ENCODE assay signal across 1 fruit fly cellular context in the genomic region with DNA sequence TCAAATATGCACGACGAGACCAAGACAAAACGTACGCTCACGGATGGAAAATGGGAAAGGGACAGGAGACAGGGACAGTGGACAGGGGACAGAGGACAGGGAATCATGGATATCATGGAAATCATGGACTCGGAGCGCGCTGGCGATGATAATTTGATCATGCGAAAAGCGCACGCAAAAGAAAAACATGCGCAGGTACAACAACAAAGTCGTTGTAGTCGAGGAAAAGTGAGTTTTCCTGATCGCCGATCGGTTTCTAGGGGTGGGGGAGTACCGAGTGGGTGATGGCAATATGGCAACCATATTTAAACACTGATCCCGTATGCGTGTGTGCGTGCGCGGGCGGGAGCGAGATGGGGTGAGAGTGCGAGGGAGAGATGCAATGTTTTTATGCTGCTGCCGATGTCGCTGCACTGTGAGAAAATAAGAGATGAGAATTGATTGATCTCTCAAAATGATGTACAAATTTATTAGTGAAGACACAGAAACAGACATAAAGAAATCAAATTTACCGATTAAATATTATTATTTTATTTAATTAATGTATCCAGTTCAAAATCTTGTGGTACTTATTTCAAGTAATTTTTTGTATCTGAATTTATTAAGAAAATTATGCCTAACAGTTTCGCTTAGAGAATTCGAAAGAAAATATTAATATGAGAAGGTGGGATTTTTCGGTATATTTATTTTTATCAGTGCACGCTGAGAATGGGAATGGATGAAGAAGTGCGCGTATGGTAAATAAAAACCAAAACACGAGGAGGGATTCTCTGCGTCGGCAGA.
TF ChIP-seq lines count a peak whose summit lies in the region.

No protein-coding gene starts in this region.

TF ChIP-seq in whole organism, embryonic, 481 proteins besides CTCF, POLR2A, EP300 and RAD21 (continued from another document and continues in another):
- no peak for TF ChIP-seq wek (GFP tag; optimal IDR thresholded peaks at IDR 0.05; lab: Kevin White, UChicago)
- TF ChIP-seq Deaf1 (tag; optimal IDR thresholded peaks at IDR 0.05; lab: Kevin White, UChicago): peak; percentile 61
- TF ChIP-seq pzg (GFP tag; optimal IDR thresholded peaks at IDR 0.05; lab: Kevin White, UChicago): no peak
- no peak for TF ChIP-seq NK7.1 (GFP tag; optimal IDR thresholded peaks at IDR 0.05; lab: Kevin White, UChicago)
- peak; percentile 59 for TF ChIP-seq ind (GFP tag; optimal IDR thresholded peaks at IDR 0.05; lab: Kevin White, UChicago)
- peak; percentile 79 for TF ChIP-seq sqz (GFP tag; optimal IDR thresholded peaks at IDR 0.05; lab: Kevin White, UChicago)
- no peak for TF ChIP-seq Scr (GFP tag; IDR thresholded peaks at IDR 0.05; lab: Robert Waterston, UW; ENCODE audit: partially characterized antibody)
- peak; percentile 42 for TF ChIP-seq Fer3 (tag; optimal IDR thresholded peaks at IDR 0.05; lab: Kevin White, UChicago)
- TF ChIP-seq D (optimal IDR thresholded peaks at IDR 0.05; lab: Kevin White, UChicago): no peak
- peak; percentile 96 for TF ChIP-seq D (GFP tag; optimal IDR thresholded peaks at IDR 0.05; lab: Kevin White, UChicago)
- peak; percentile 28 for TF ChIP-seq CG10543 (GFP tag; optimal IDR thresholded peaks at IDR 0.05; lab: Kevin White, UChicago)
- TF ChIP-seq Myb (GFP tag; optimal IDR thresholded peaks at IDR 0.05; lab: Kevin White, UChicago): no peak
- TF ChIP-seq zfh1 (GFP tag; IDR thresholded peaks at IDR 0.05; lab: Robert Waterston, UW): peak; percentile 80; the same call in 2 of the 3 replicates
- peak; percentile 77 for TF ChIP-seq CG8359 (GFP tag; optimal IDR thresholded peaks at IDR 0.05; lab: Kevin White, UChicago; ENCODE audit: borderline replicate concordance)
- TF ChIP-seq pnt (GFP tag; optimal IDR thresholded peaks at IDR 0.05; lab: Kevin White, UChicago): no peak
- TF ChIP-seq Antp (GFP tag; optimal IDR thresholded peaks at IDR 0.05; lab: Kevin White, UChicago): no peak
- TF ChIP-seq org-1 (GFP tag; optimal IDR thresholded peaks at IDR 0.05; lab: Kevin White, UChicago): peak; percentile 79
- no peak for TF ChIP-seq chinmo (GFP tag; IDR thresholded peaks at IDR 0.05; lab: Robert Waterston, UW; ENCODE audit: partially characterized antibody)
- no peak for TF ChIP-seq CG12744 (GFP tag; optimal IDR thresholded peaks at IDR 0.05; lab: Kevin White, UChicago)
- no peak for TF ChIP-seq shn (GFP tag; optimal IDR thresholded peaks at IDR 0.05; lab: Kevin White, UChicago)
- TF ChIP-seq ci (GFP tag; IDR thresholded peaks at IDR 0.05; lab: Robert Waterston, UW): peak; percentile 62; the same call in 1 of the 3 replicates
- TF ChIP-seq Ada2b (GFP tag; IDR thresholded peaks at IDR 0.05; lab: Robert Waterston, UW): peak; percentile 65
- peak; percentile 69 for TF ChIP-seq gt (GFP tag; IDR thresholded peaks at IDR 0.05; lab: Robert Waterston, UW)
- no peak for TF ChIP-seq Poxn (GFP tag; IDR thresholded peaks at IDR 0.05; lab: Robert Waterston, UW)
- TF ChIP-seq klu (GFP tag; IDR thresholded peaks at IDR 0.05; lab: Robert Waterston, UW): 0 out of 2 replicates have a peak, but pooled peaks have one; percentile 24
- peak; percentile 75 for TF ChIP-seq Lhr (GFP tag; optimal IDR thresholded peaks at IDR 0.05; lab: Kevin White, UChicago)
- TF ChIP-seq lmd (GFP tag; IDR thresholded peaks at IDR 0.05; lab: Robert Waterston, UW): peak; percentile 69
- TF ChIP-seq nmo (GFP tag; optimal IDR thresholded peaks at IDR 0.05; lab: Kevin White, UChicago): peak; percentile 92
- peak in 1 of 2 experiments; percentile 73 for TF ChIP-seq Eip74EF (GFP tag; optimal IDR thresholded peaks at IDR 0.05; lab: Kevin White, UChicago)
- TF ChIP-seq CG7839 (tag; optimal IDR thresholded peaks at IDR 0.05; lab: Kevin White, UChicago): peak; percentile 88
- TF ChIP-seq wor (GFP tag; IDR thresholded peaks at IDR 0.05; lab: Robert Waterston, UW): peak; percentile 76
- TF ChIP-seq lov (optimal IDR thresholded peaks at IDR 0.05; lab: Kevin White, UChicago): no peak
- TF ChIP-seq lov (GFP tag; IDR thresholded peaks at IDR 0.05; lab: Robert Waterston, UW): peak; percentile 75; the same call in 2 of the 3 replicates
- TF ChIP-seq CG7372 (GFP tag; IDR thresholded peaks at IDR 0.05; lab: Robert Waterston, UW): peak; percentile 37; the same call in 1 of the 2 replicates
- TF ChIP-seq Bdp1 (GFP tag; optimal IDR thresholded peaks at IDR 0.05; lab: Kevin White, UChicago): no peak
- TF ChIP-seq CG2678 (tag; optimal IDR thresholded peaks at IDR 0.05; lab: Kevin White, UChicago): peak; percentile 87
- TF ChIP-seq sr (GFP tag; IDR thresholded peaks at IDR 0.05; lab: Robert Waterston, UW): peak; percentile 53; the same call in 1 of the 3 replicates
- peak; percentile 69 for TF ChIP-seq CG10431 (GFP tag; optimal IDR thresholded peaks at IDR 0.05; lab: Kevin White, UChicago)
- peak; percentile 79 for TF ChIP-seq CG17359 (tag; optimal IDR thresholded peaks at IDR 0.05; lab: Kevin White, UChicago)
- TF ChIP-seq dmrt11E (tag; optimal IDR thresholded peaks at IDR 0.05; lab: Kevin White, UChicago): peak; percentile 99
- peak; percentile 89 for TF ChIP-seq CG30403 (GFP tag; optimal IDR thresholded peaks at IDR 0.05; lab: Kevin White, UChicago)
- TF ChIP-seq fu2 (GFP tag; optimal IDR thresholded peaks at IDR 0.05; lab: Kevin White, UChicago): no peak
- TF ChIP-seq ro (GFP tag; IDR thresholded peaks at IDR 0.05; lab: Robert Waterston, UW): peak; percentile 70; the same call in 1 of the 2 replicates
- peak; percentile 15 for TF ChIP-seq CG1647 (GFP tag; optimal IDR thresholded peaks at IDR 0.05; lab: Kevin White, UChicago)
- no peak for TF ChIP-seq nerfin-2 (GFP tag; IDR thresholded peaks at IDR 0.05; lab: Robert Waterston, UW; ENCODE audit: partially characterized antibody)
- no peak for TF ChIP-seq CG4854 (GFP tag; optimal IDR thresholded peaks at IDR 0.05; lab: Kevin White, UChicago)
- peak; percentile 83 for TF ChIP-seq Hr3 (GFP tag; optimal IDR thresholded peaks at IDR 0.05; lab: Kevin White, UChicago)
- peak; percentile 98 for TF ChIP-seq CG15696 (tag; optimal IDR thresholded peaks at IDR 0.05; lab: Kevin White, UChicago)
- peak; percentile 86 for TF ChIP-seq ac (GFP tag; optimal IDR thresholded peaks at IDR 0.05; lab: Kevin White, UChicago)
- TF ChIP-seq Dip2 (GFP tag; IDR thresholded peaks at IDR 0.05; lab: Robert Waterston, UW): no peak
- no peak for TF ChIP-seq luna (GFP tag; optimal IDR thresholded peaks at IDR 0.05; lab: Kevin White, UChicago)
- TF ChIP-seq CG15011 (GFP tag; optimal IDR thresholded peaks at IDR 0.05; lab: Kevin White, UChicago): peak; percentile 48
- TF ChIP-seq CG18476 (GFP tag; optimal IDR thresholded peaks at IDR 0.05; lab: Kevin White, UChicago): peak; percentile 61
- TF ChIP-seq CG13894 (tag; optimal IDR thresholded peaks at IDR 0.05; lab: Kevin White, UChicago): no peak
- peak; percentile 63 for TF ChIP-seq pros (GFP tag; optimal IDR thresholded peaks at IDR 0.05; lab: Kevin White, UChicago)
- TF ChIP-seq stwl (tag; optimal IDR thresholded peaks at IDR 0.05; lab: Kevin White, UChicago): peak; percentile 65
- no peak for TF ChIP-seq eyg (GFP tag; optimal IDR thresholded peaks at IDR 0.05; lab: Kevin White, UChicago)
- peak; percentile 28 to 54 for TF ChIP-seq Pdp1 (GFP tag; optimal IDR thresholded peaks at IDR 0.05; lab: Kevin White, UChicago)
- peak; percentile 60 for TF ChIP-seq Nf-YC (tag; optimal IDR thresholded peaks at IDR 0.05; lab: Kevin White, UChicago)
- TF ChIP-seq CG14667 (GFP tag; IDR thresholded peaks at IDR 0.05; lab: Robert Waterston, UW): peak; percentile 64
- peak; percentile 58; the same call in 1 of the 2 replicates for TF ChIP-seq ranshi (GFP tag; IDR thresholded peaks at IDR 0.05; lab: Robert Waterston, UW)
- TF ChIP-seq PHDP (tag; optimal IDR thresholded peaks at IDR 0.05; lab: Kevin White, UChicago): peak; percentile 78
- TF ChIP-seq tap (tag; optimal IDR thresholded peaks at IDR 0.05; lab: Kevin White, UChicago): peak; percentile 85
- peak; percentile 29 for TF ChIP-seq lilli (GFP tag; optimal IDR thresholded peaks at IDR 0.05; lab: Kevin White, UChicago)
- TF ChIP-seq z (GFP tag; IDR thresholded peaks at IDR 0.05; lab: Robert Waterston, UW): 0 out of 3 replicates have a peak, but pooled peaks have one; percentile 53
- TF ChIP-seq Sin3A (optimal IDR thresholded peaks at IDR 0.05; lab: Kevin White, UChicago): no peak
- TF ChIP-seq CG7987 (GFP tag; optimal IDR thresholded peaks at IDR 0.05; lab: Kevin White, UChicago): no peak
- peak; percentile 48 for TF ChIP-seq CG15073 (GFP tag; optimal IDR thresholded peaks at IDR 0.05; lab: Kevin White, UChicago)
- TF ChIP-seq grau (tag; optimal IDR thresholded peaks at IDR 0.05; lab: Kevin White, UChicago): peak; percentile 87
- TF ChIP-seq Sry-δ (GFP tag; optimal IDR thresholded peaks at IDR 0.05; lab: Kevin White, UChicago): no peak
- TF ChIP-seq CG11398 (GFP tag; optimal IDR thresholded peaks at IDR 0.05; lab: Kevin White, UChicago): no peak
- TF ChIP-seq pita (GFP tag; optimal IDR thresholded peaks at IDR 0.05; lab: Kevin White, UChicago): no peak
- peak; percentile 79 for TF ChIP-seq Abd-B (GFP tag; optimal IDR thresholded peaks at IDR 0.05; lab: Kevin White, UChicago)
- peak; percentile 54 for TF ChIP-seq CG1603 (tag; optimal IDR thresholded peaks at IDR 0.05; lab: Kevin White, UChicago)
- TF ChIP-seq usp (GFP tag; optimal IDR thresholded peaks at IDR 0.05; lab: Kevin White, UChicago): no peak
- no peak for TF ChIP-seq crol (GFP tag; IDR thresholded peaks at IDR 0.05; lab: Robert Waterston, UW)
- peak in 1 of 2 experiments; percentile 45 for TF ChIP-seq Trl (optimal IDR thresholded peaks at IDR 0.05; lab: Kevin White, UChicago)
- TF ChIP-seq Trl (GFP tag; optimal IDR thresholded peaks at IDR 0.05; lab: Kevin White, UChicago): no peak
- TF ChIP-seq Mad (GFP tag; optimal IDR thresholded peaks at IDR 0.05; lab: Kevin White, UChicago): no peak
- 0 out of 2 replicates have a peak, but pooled peaks have one; percentile 9 for TF ChIP-seq cas (GFP tag; IDR thresholded peaks at IDR 0.05; lab: Robert Waterston, UW)
- TF ChIP-seq hbn (GFP tag; IDR thresholded peaks at IDR 0.05; lab: Robert Waterston, UW; ENCODE audit: partially characterized antibody): no peak
- peak; percentile 81 for TF ChIP-seq fd102C (GFP tag; optimal IDR thresholded peaks at IDR 0.05; lab: Kevin White, UChicago)
- no peak; the same call in 1 of the 2 replicates for TF ChIP-seq CG11696 (GFP tag; IDR thresholded peaks at IDR 0.05; lab: Robert Waterston, UW)
- no peak for TF ChIP-seq gfzf (GFP tag; optimal IDR thresholded peaks at IDR 0.05; lab: Kevin White, UChicago)
- TF ChIP-seq tna (GFP tag; IDR thresholded peaks at IDR 0.05; lab: Robert Waterston, UW; ENCODE audit: partially characterized antibody): no peak
- TF ChIP-seq dpn (GFP tag; optimal IDR thresholded peaks at IDR 0.05; lab: Kevin White, UChicago): peak in 1 of 2 experiments; percentile 81
- 0 out of 3 replicates have a peak, but pooled peaks have one; percentile 49 for TF ChIP-seq CG11456 (GFP tag; IDR thresholded peaks at IDR 0.05; lab: Robert Waterston, UW)
- peak; percentile 79 for TF ChIP-seq Ptx1 (GFP tag; IDR thresholded peaks at IDR 0.05; lab: Robert Waterston, UW)
- TF ChIP-seq CG30020 (tag; optimal IDR thresholded peaks at IDR 0.05; lab: Kevin White, UChicago): peak; percentile 73
- TF ChIP-seq Oli (tag; optimal IDR thresholded peaks at IDR 0.05; lab: Kevin White, UChicago): peak; percentile 90
- TF ChIP-seq CG31441 (GFP tag; IDR thresholded peaks at IDR 0.05; lab: Robert Waterston, UW): peak; percentile 98
- no peak for TF ChIP-seq NFAT (GFP tag; IDR thresholded peaks at IDR 0.05; lab: Robert Waterston, UW)
- TF ChIP-seq dm (GFP tag; optimal IDR thresholded peaks at IDR 0.05; lab: Kevin White, UChicago): no peak
- TF ChIP-seq croc (GFP tag; conservative IDR thresholded peaks at IDR 0.05; lab: Robert Waterston, UW): peak; percentile 87
- TF ChIP-seq CG10267 (tag; optimal IDR thresholded peaks at IDR 0.05; lab: Kevin White, UChicago): peak; percentile 93
- peak; percentile 64 for TF ChIP-seq trh (GFP tag; optimal IDR thresholded peaks at IDR 0.05; lab: Kevin White, UChicago)
- peak; percentile 80 for TF ChIP-seq odd (GFP tag; optimal IDR thresholded peaks at IDR 0.05; lab: Kevin White, UChicago)
- peak; percentile 74 for TF ChIP-seq Vsx1 (GFP tag; optimal IDR thresholded peaks at IDR 0.05; lab: Kevin White, UChicago)
- peak in 1 of 2 experiments; percentile 85 for TF ChIP-seq Hr78 (GFP tag; optimal IDR thresholded peaks at IDR 0.05; lab: Kevin White, UChicago)
- peak; percentile 68; the same call in 1 of the 3 replicates for TF ChIP-seq ase (GFP tag; IDR thresholded peaks at IDR 0.05; lab: Robert Waterston, UW)
- no peak for TF ChIP-seq Doc2 (GFP tag; IDR thresholded peaks at IDR 0.05; lab: Robert Waterston, UW)
- peak; percentile 98 for TF ChIP-seq twi (tag; optimal IDR thresholded peaks at IDR 0.05; lab: Kevin White, UChicago)
- TF ChIP-seq CG15514 (GFP tag; optimal IDR thresholded peaks at IDR 0.05; lab: Kevin White, UChicago): no peak
- TF ChIP-seq Blimp-1 (GFP tag; optimal IDR thresholded peaks at IDR 0.05; lab: Kevin White, UChicago): peak; percentile 90
- peak; percentile 62 for TF ChIP-seq CG6654 (GFP tag; optimal IDR thresholded peaks at IDR 0.05; lab: Kevin White, UChicago)
- TF ChIP-seq ems (GFP tag; optimal IDR thresholded peaks at IDR 0.05; lab: Kevin White, UChicago): no peak
- peak; percentile 21; the same call in 1 of the 2 replicates for TF ChIP-seq chm (GFP tag; IDR thresholded peaks at IDR 0.05; lab: Robert Waterston, UW)
- TF ChIP-seq p53 (GFP tag; optimal IDR thresholded peaks at IDR 0.05; lab: Kevin White, UChicago): no peak
- no peak for TF ChIP-seq MESR4 (GFP tag; optimal IDR thresholded peaks at IDR 0.05; lab: Kevin White, UChicago)
- no peak for TF ChIP-seq crc (GFP tag; optimal IDR thresholded peaks at IDR 0.05; lab: Kevin White, UChicago)
- peak; percentile 77; the same call in 2 of the 3 replicates for TF ChIP-seq so (GFP tag; IDR thresholded peaks at IDR 0.05; lab: Robert Waterston, UW)
- no peak for TF ChIP-seq btn (GFP tag; optimal IDR thresholded peaks at IDR 0.05; lab: Kevin White, UChicago)
- TF ChIP-seq Ets65A (GFP tag; lab: Kevin White, UChicago): peak; percentile 54
- TF ChIP-seq sima (GFP tag; optimal IDR thresholded peaks at IDR 0.05; lab: Kevin White, UChicago): no peak
- TF ChIP-seq sc (optimal IDR thresholded peaks at IDR 0.05; lab: Kevin White, UChicago): no peak
- TF ChIP-seq sc (GFP tag; optimal IDR thresholded peaks at IDR 0.05; lab: Kevin White, UChicago): peak; percentile 93
- TF ChIP-seq CG3838 (GFP tag; optimal IDR thresholded peaks at IDR 0.05; lab: Kevin White, UChicago): no peak
- peak; percentile 39 for TF ChIP-seq CrebB (tag; optimal IDR thresholded peaks at IDR 0.05; lab: Kevin White, UChicago)
- TF ChIP-seq pho (GFP tag; optimal IDR thresholded peaks at IDR 0.05; lab: Kevin White, UChicago): no peak
- TF ChIP-seq CG9932 (GFP tag; IDR thresholded peaks at IDR 0.05; lab: Robert Waterston, UW): no peak
- TF ChIP-seq CG18262 (tag; optimal IDR thresholded peaks at IDR 0.05; lab: Kevin White, UChicago): peak; percentile 98
